Worm (Caenorhabditis elegans) whole organism, late embryonic: ENCODE data around the gene C01C4.3.

ENCODE experiments used
- F13H6.1 ChIP-seq: sonication (generic microtip); optimal IDR thresholded peaks from 2 replicates; lab custom pipeline; 2016; ENCODE audit warnings: missing genetic modification characterization, missing compliant biosample characterization
- ama-1 ChIP-seq: fragments of 150-350 bp; optimal IDR thresholded peaks from 2 replicates; lab custom pipeline; 2014
- ceh-19 ChIP-seq: fragments of 200-800 bp; sonication (Bioruptor generic); optimal IDR thresholded peaks from 2 replicates; lab custom pipeline; 2018; ENCODE audit warnings: mild to moderate bottlenecking, missing genetic modification characterization, missing compliant biosample characterization
- ceh-45 ChIP-seq: fragments of 200-800 bp; sonication (Bioruptor generic); IDR thresholded peaks from 2 replicates; pipeline ENCODE4 v1.3.6; 2022; ENCODE audit warnings: missing genetic modification reagents, missing genetic modification characterization, missing compliant biosample characterization
- elt-2 ChIP-seq: sonication (generic microtip); optimal IDR thresholded peaks from 2 replicates; lab custom pipeline; 2016; ENCODE audit warnings: missing genetic modification reagents, missing genetic modification characterization, missing compliant biosample characterization
- madf-2 ChIP-seq: sonication (generic microtip); optimal IDR thresholded peaks from 2 replicates; lab custom pipeline; 2017; ENCODE audit warnings: missing genetic modification characterization, missing compliant biosample characterization
- pqm-1 ChIP-seq: sonication (generic microtip); optimal IDR thresholded peaks from 2 replicates; lab custom pipeline; 2016; ENCODE audit warnings: missing genetic modification characterization, missing compliant biosample characterization
- sox-4 ChIP-seq: sonication (generic microtip); optimal IDR thresholded peaks from 2 replicates; lab custom pipeline; 2017; ENCODE audit warnings: mild to moderate bottlenecking, missing genetic modification characterization, inconsistent platforms, missing compliant biosample characterization
- tbx-7 ChIP-seq: sonication (generic microtip); optimal IDR thresholded peaks from 2 replicates; lab custom pipeline; 2016; ENCODE audit warnings: missing genotype, missing genetic modification characterization, missing compliant biosample characterization

- TF ChIP-seq madf-2 (tag; lab: Kevin White, UChicago) (no peak), ama-1 (lab: Kevin White, UChicago) (no peak), F13H6.1 (tag; lab: Kevin White, UChicago) (no peak), ceh-19 (GFP tag; lab: Kevin White, UChicago) (no peak), tbx-7 (tag; lab: Kevin White, UChicago) (no peak), sox-4 (no peak), elt-2 (no peak), pqm-1 (tag; lab: Kevin White, UChicago) (no peak), ceh-45 (GFP tag; lab: Robert Waterston, UW) (no peak)
These were observed 5.2 kb downstream of the C01C4.3 start for ce11 chrX:3701861-3702260.
